Worm (Caenorhabditis elegans) whole organism, L2 larva: ENCODE results near the gene C09E7.4.

ENCODE experiments used
- ama-1 ChIP-seq: fragments of 150-350 bp; optimal IDR thresholded peaks from 2 replicates; lab custom pipeline; 2018; ENCODE audit warnings: inconsistent platforms
- ceh-82 ChIP-seq: fragments of 150-350 bp; optimal IDR thresholded peaks from 2 replicates; lab custom pipeline; 2014; ENCODE audit warnings: missing biosample characterization, missing genetic modification characterization
- egl-27 ChIP-seq: sonication (generic microtip); optimal IDR thresholded peaks from 3 replicates; lab custom pipeline; 2017; ENCODE audit warnings: missing biosample characterization, missing genetic modification reagents, missing genetic modification characterization
- elt-3 ChIP-seq: sonication (generic microtip); optimal IDR thresholded peaks from 2 replicates; lab custom pipeline; 2017; ENCODE audit warnings: missing biosample characterization, missing genetic modification characterization
- fos-1 ChIP-seq: fragments of 150-350 bp; optimal IDR thresholded peaks from 2 replicates; lab custom pipeline; 2014; ENCODE audit warnings: missing biosample characterization, missing genetic modification characterization
- lin-39 ChIP-seq: fragments of 150-350 bp; optimal IDR thresholded peaks from 2 replicates; lab custom pipeline; 2014; ENCODE audit warnings: missing biosample characterization, missing genetic modification reagents, missing genetic modification characterization
- nhr-11 ChIP-seq: fragments of 150-350 bp; optimal IDR thresholded peaks from 2 replicates; lab custom pipeline; 2014; ENCODE audit warnings: missing biosample characterization, missing genetic modification characterization
- nhr-12 ChIP-seq: fragments of 150-350 bp; optimal IDR thresholded peaks from 2 replicates; lab custom pipeline; 2014; ENCODE audit warnings: missing biosample characterization, missing genetic modification characterization
- nhr-237 ChIP-seq: fragments of 150-350 bp; optimal IDR thresholded peaks from 2 replicates; lab custom pipeline; 2014; ENCODE audit warnings: missing biosample characterization, missing genetic modification characterization
- skn-1 ChIP-seq: sonication (generic microtip); optimal IDR thresholded peaks from 2 replicates; lab custom pipeline; 2017; ENCODE audit warnings: missing biosample characterization, missing genetic modification characterization
- snpc-4 ChIP-seq: fragments of 150-350 bp; optimal IDR thresholded peaks from 2 replicates; lab custom pipeline; 2014; ENCODE audit warnings: missing biosample characterization, missing genetic modification characterization
- unc-55 ChIP-seq: fragments of 150-350 bp; sonication (generic microtip); optimal IDR thresholded peaks from 3 replicates; lab custom pipeline; 2014; ENCODE audit warnings: missing biosample characterization, missing genetic modification reagents, missing genetic modification characterization
- zag-1 ChIP-seq: fragments of 150-350 bp; optimal IDR thresholded peaks from 2 replicates; lab custom pipeline; 2014; ENCODE audit warnings: missing biosample characterization, missing genetic modification characterization

ce11 chrIII:6490989-6491388 is 45.8 kb downstream of the C09E7.4 start:
- no peak for TF ChIP-seq nhr-237 (tag; lab: Kevin White, UChicago)
- no peak for TF ChIP-seq lin-39 (tag; lab: Kevin White, UChicago)
- TF ChIP-seq egl-27: no peak
- TF ChIP-seq fos-1: no peak
- no peak for TF ChIP-seq skn-1
- TF ChIP-seq ceh-82 (tag; lab: Kevin White, UChicago): no peak
- no peak for TF ChIP-seq nhr-11 (tag; lab: Kevin White, UChicago)
- TF ChIP-seq nhr-12 (tag; lab: Kevin White, UChicago): no peak
- TF ChIP-seq unc-55 (GFP tag; lab: Kevin White, UChicago): no peak
- no peak for TF ChIP-seq elt-3 (tag; lab: Kevin White, UChicago)
- no peak for TF ChIP-seq zag-1
- no peak for TF ChIP-seq ama-1 (lab: Kevin White, UChicago)
- no peak for TF ChIP-seq snpc-4
